Worm (Caenorhabditis elegans): ENCODE results near the gene gcna-1.

- TF ChIP-seq flt-1 (GFP tag; IDR thresholded peaks at IDR 0.05): no peak
- no peak for TF ChIP-seq tab-1 (GFP tag; IDR thresholded peaks at IDR 0.05)
These were observed 38.0 kb upstream of the gcna-1 start, which contains the start of gene tbx-11 for ce11 chrIII:6046881-6047280.
